Worm (Caenorhabditis elegans): Measurements from ENCODE around the gene F20D1.22.

DNA sequence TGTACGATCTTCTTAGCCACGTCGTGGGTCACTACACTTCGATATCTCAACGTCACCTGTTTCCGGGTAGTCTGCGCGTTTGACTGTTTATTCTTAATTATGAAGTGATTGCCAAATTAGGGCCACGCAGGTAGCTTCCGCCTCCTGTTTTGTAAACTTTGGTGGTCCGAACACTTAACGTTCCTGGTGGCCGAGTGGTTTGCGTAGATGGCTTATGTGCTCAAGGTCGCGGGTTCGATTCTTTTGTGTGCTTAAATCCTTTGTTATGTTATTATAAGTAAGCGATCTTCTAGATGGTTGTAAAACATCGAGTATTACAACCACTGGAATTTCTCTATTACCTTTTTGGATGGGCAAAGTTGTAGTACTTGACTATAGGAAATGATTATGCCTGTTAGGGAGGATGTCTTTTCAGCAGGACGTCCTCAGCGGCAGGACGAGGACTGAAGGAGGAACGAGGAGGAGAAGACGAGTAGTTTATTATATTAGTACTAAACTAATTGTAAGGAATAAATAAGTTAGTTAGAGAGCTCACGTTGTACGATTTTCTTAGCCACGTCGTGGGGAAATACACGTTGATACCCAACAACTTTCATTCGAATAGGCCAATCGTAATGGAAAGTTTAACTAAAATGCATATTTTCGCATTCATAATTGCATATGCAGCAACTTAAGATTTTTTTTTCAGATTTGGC is 10.4 kb downstream of the F20D1.22 start:
- TF ChIP-seq nhr-76 (tag; optimal IDR thresholded peaks at IDR 0.05) (no peak), F49E8.2 (tag; optimal IDR thresholded peaks at IDR 0.05; ENCODE audit: borderline replicate concordance) (no peak), lin-39 (tag; optimal IDR thresholded peaks at IDR 0.05) (no peak), fkh-10 (GFP tag; optimal IDR thresholded peaks at IDR 0.05) (no peak), nhr-11 (tag; optimal IDR thresholded peaks at IDR 0.05) (no peak), nhr-102 (tag; optimal IDR thresholded peaks at IDR 0.05) (no peak), dpl-1 (GFP tag; optimal IDR thresholded peaks at IDR 0.05) (no peak), daf-8 (GFP tag; IDR thresholded peaks at IDR 0.05) (no peak), nhr-237 (tag; optimal IDR thresholded peaks at IDR 0.05) (no peak), lsy-2 (tag; optimal IDR thresholded peaks at IDR 0.05) (no peak), lin-13 (GFP tag; optimal IDR thresholded peaks at IDR 0.05) (no peak), zag-1 (tag; optimal IDR thresholded peaks at IDR 0.05) (no peak)

Measured in whole organism, L4 larva.